Fruit fly (Drosophila melanogaster): ENCODE data around the gene Hex-t1.

dm6 chr3R:26478644-26479043 is 29.8 kb downstream of the Hex-t1 start:
- TF ChIP-seq Hr39 (GFP tag; optimal IDR thresholded peaks at IDR 0.05) = no peak
- no peak for TF ChIP-seq Hr38 (GFP tag; optimal IDR thresholded peaks at IDR 0.05)
- no peak for TF ChIP-seq CG6163 (GFP tag; IDR thresholded peaks at IDR 0.05)
- no peak for TF ChIP-seq fd85E (GFP tag; optimal IDR thresholded peaks at IDR 0.05)
- no peak for TF ChIP-seq vri (GFP tag; optimal IDR thresholded peaks at IDR 0.05)
- no peak for TF ChIP-seq CG8319 (GFP tag; optimal IDR thresholded peaks at IDR 0.05)
- no peak for TF ChIP-seq eg (GFP tag; IDR thresholded peaks at IDR 0.05)
- TF ChIP-seq Lpt (GFP tag; optimal IDR thresholded peaks at IDR 0.05) = no peak
- no peak for TF ChIP-seq fd59A (GFP tag; optimal IDR thresholded peaks at IDR 0.05)
- no peak for TF ChIP-seq CG6792 (GFP tag; optimal IDR thresholded peaks at IDR 0.05)
- no peak for TF ChIP-seq CG11762 (GFP tag; optimal IDR thresholded peaks at IDR 0.05; ENCODE audit: insufficient read depth)
- TF ChIP-seq CG11902 (GFP tag; optimal IDR thresholded peaks at IDR 0.05) = no peak
- TF ChIP-seq svp (GFP tag) = no peak
- no peak for TF ChIP-seq CG9139 (GFP tag; optimal IDR thresholded peaks at IDR 0.05)
